Fruit fly (Drosophila melanogaster) whole organism, prepupa: ENCODE measurements around the gene CG7246.
A peak's percentile ranks its signal among the peaks of the same experiment; 100 is the strongest.

Experiments used
- CG10631 ChIP-seq: fragments of 200-800 bp; sonication (Bioruptor generic); optimal IDR thresholded peaks from 2 replicates; lab custom pipeline; 2016; ENCODE audit warnings: missing biosample characterization, missing genetic modification characterization
- CG11902 ChIP-seq: fragments of 200-800 bp; sonication (Bioruptor generic); optimal IDR thresholded peaks from 3 replicates; lab custom pipeline; 2016; ENCODE audit warnings: missing biosample characterization, missing genetic modification characterization
- CG15336 ChIP-seq: fragments of 200-800 bp; sonication (Bioruptor generic); IDR thresholded peaks from 2 replicates; pipeline ENCODE4 v1.3.6; 2022; ENCODE audit warnings: missing biosample characterization, missing genetic modification characterization
- CG16779 ChIP-seq: fragments of 200-800 bp; sonication (Bioruptor generic); optimal IDR thresholded peaks from 3 replicates; lab custom pipeline; 2017; ENCODE audit warnings: missing biosample characterization, mild to moderate bottlenecking, missing genetic modification characterization
- CG3032 ChIP-seq: fragments of 200-800 bp; optimal IDR thresholded peaks from 2 replicates; lab custom pipeline; 2019; ENCODE audit warnings: missing biosample characterization, mild to moderate bottlenecking, missing genetic modification characterization, moderate library complexity
- CG32006 ChIP-seq: fragments of 200-800 bp; sonication (Bioruptor generic); optimal IDR thresholded peaks from 3 replicates; lab custom pipeline; 2017; ENCODE audit warnings: missing biosample characterization, mild to moderate bottlenecking, missing genetic modification characterization
- CG34406 ChIP-seq: fragments of 200-800 bp; sonication (Bioruptor generic); optimal IDR thresholded peaks from 3 replicates; lab custom pipeline; 2016; ENCODE audit warnings: missing biosample characterization, missing genetic modification characterization
- CG3919 ChIP-seq: fragments of 200-800 bp; sonication (Bioruptor generic); optimal IDR thresholded peaks from 3 replicates; lab custom pipeline; 2016; ENCODE audit warnings: missing biosample characterization, missing genetic modification characterization
- CG4318 ChIP-seq: fragments of 200-800 bp; sonication (Bioruptor generic); optimal IDR thresholded peaks from 3 replicates; lab custom pipeline; 2017; ENCODE audit warnings: missing biosample characterization, mild to moderate bottlenecking, missing genetic modification characterization
- CG6163 ChIP-seq: fragments of 200-800 bp; sonication (Bioruptor generic); IDR thresholded peaks from 3 replicates; pipeline ENCODE4 v1.3.6; 2022; ENCODE audit warnings: missing biosample characterization, missing genetic modification characterization
- CG6276 ChIP-seq: fragments of 200-800 bp; sonication (Bioruptor generic); optimal IDR thresholded peaks from 2 replicates; lab custom pipeline; 2017; ENCODE audit warnings: missing biosample characterization, mild to moderate bottlenecking, missing genetic modification characterization
- CG6792 ChIP-seq: fragments of 200-800 bp; sonication (Bioruptor generic); optimal IDR thresholded peaks from 3 replicates; lab custom pipeline; 2016; ENCODE audit warnings: missing biosample characterization, missing genetic modification characterization
- CG6854 ChIP-seq: fragments of 200-800 bp; sonication (Bioruptor generic); optimal IDR thresholded peaks from 2 replicates; lab custom pipeline; 2017; ENCODE audit warnings: missing biosample characterization, mild to moderate bottlenecking, missing genetic modification characterization
- CG7368 ChIP-seq: fragments of 200-800 bp; sonication (Bioruptor generic); optimal IDR thresholded peaks from 3 replicates; lab custom pipeline; 2016; ENCODE audit warnings: missing biosample characterization, missing genetic modification characterization
- CG8119 ChIP-seq: fragments of 200-800 bp; sonication (Bioruptor generic); IDR thresholded peaks from 3 replicates; pipeline ENCODE4 v1.3.6; 2022; ENCODE audit warnings: missing biosample characterization, missing genetic modification characterization
- CG8319 ChIP-seq: fragments of 200-800 bp; sonication (Bioruptor generic); optimal IDR thresholded peaks from 3 replicates; lab custom pipeline; 2016; ENCODE audit warnings: missing biosample characterization, missing genetic modification characterization
- CG8632 ChIP-seq: fragments of 200-800 bp; sonication (Bioruptor generic); optimal IDR thresholded peaks from 3 replicates; lab custom pipeline; 2016; ENCODE audit warnings: missing biosample characterization, missing genetic modification characterization
- CG9139 ChIP-seq: fragments of 200-800 bp; sonication (Bioruptor generic); optimal IDR thresholded peaks from 3 replicates; lab custom pipeline; 2017; ENCODE audit warnings: missing biosample characterization, mild to moderate bottlenecking, missing genetic modification characterization
- Eip75B ChIP-seq: fragments of 200-800 bp; sonication (Bioruptor generic); optimal IDR thresholded peaks from 3 replicates; lab custom pipeline; 2016; ENCODE audit warnings: missing biosample characterization, missing genetic modification characterization
- Eip78C ChIP-seq: fragments of 200-800 bp; sonication (Bioruptor generic); peaks from one replicate; lab custom pipeline; 2016; ENCODE audit warnings: missing biosample characterization, missing genetic modification characterization
- Ets21C ChIP-seq: fragments of 200-800 bp; sonication (Bioruptor generic); optimal IDR thresholded peaks from 3 replicates; lab custom pipeline; 2016; ENCODE audit warnings: missing biosample characterization, missing genetic modification characterization
- Hr38 ChIP-seq: sonication (Bioruptor generic); optimal IDR thresholded peaks from 2 replicates; lab custom pipeline; 2016; ENCODE audit warnings: missing biosample characterization, missing genetic modification characterization
- Hr4 ChIP-seq: fragments of 200-800 bp; sonication (Bioruptor generic); optimal IDR thresholded peaks from 3 replicates; lab custom pipeline; 2016; ENCODE audit warnings: missing biosample characterization, missing genetic modification characterization
- Lpt ChIP-seq: fragments of 200-800 bp; sonication (Bioruptor generic); optimal IDR thresholded peaks from 3 replicates; lab custom pipeline; 2016; ENCODE audit warnings: missing biosample characterization, missing genetic modification characterization
- Met ChIP-seq: fragments of 200-800 bp; sonication (Bioruptor generic); optimal IDR thresholded peaks from 3 replicates; lab custom pipeline; 2016; ENCODE audit warnings: missing biosample characterization, missing genetic modification characterization
- Smox ChIP-seq: fragments of 200-800 bp; sonication (Bioruptor generic); optimal IDR thresholded peaks from 3 replicates; lab custom pipeline; 2016; ENCODE audit warnings: missing biosample characterization, missing genetic modification characterization
- Sox102F ChIP-seq: fragments of 200-800 bp; sonication (Bioruptor generic); optimal IDR thresholded peaks from 2 replicates; lab custom pipeline; 2016; ENCODE audit warnings: missing biosample characterization, mild to moderate bottlenecking, missing genetic modification characterization
- Sox14 ChIP-seq: fragments of 200-800 bp; sonication (Bioruptor generic); optimal IDR thresholded peaks from 3 replicates; lab custom pipeline; 2016; ENCODE audit warnings: missing biosample characterization, missing genetic modification characterization
- Sox15 ChIP-seq: fragments of 200-800 bp; sonication (Bioruptor generic); optimal IDR thresholded peaks from 3 replicates; lab custom pipeline; 2016; ENCODE audit warnings: missing biosample characterization, missing genetic modification characterization
- achi ChIP-seq: fragments of 200-800 bp; sonication (Bioruptor generic); optimal IDR thresholded peaks from 3 replicates; lab custom pipeline; 2016; ENCODE audit warnings: missing biosample characterization, missing genetic modification characterization
- acj6 ChIP-seq: fragments of 200-800 bp; sonication (Bioruptor generic); optimal IDR thresholded peaks from 3 replicates; lab custom pipeline; 2016; ENCODE audit warnings: missing biosample characterization, missing genetic modification characterization
- cyc ChIP-seq: fragments of 200-800 bp; sonication (Bioruptor generic); optimal IDR thresholded peaks from 3 replicates; lab custom pipeline; 2016; ENCODE audit warnings: missing biosample characterization, missing genetic modification characterization
- eg ChIP-seq: fragments of 200-800 bp; sonication (Bioruptor generic); IDR thresholded peaks from 3 replicates; pipeline ENCODE4 v1.3.6; 2022; ENCODE audit warnings: missing biosample characterization, missing genetic modification characterization
- esn ChIP-seq: fragments of 200-800 bp; sonication (Bioruptor generic); optimal IDR thresholded peaks from 2 replicates; lab custom pipeline; 2016; ENCODE audit warnings: missing biosample characterization, mild to moderate bottlenecking, missing genetic modification characterization, moderate library complexity
- fkh ChIP-seq: fragments of 200-800 bp; sonication (Bioruptor generic); optimal IDR thresholded peaks from 3 replicates; lab custom pipeline; 2017; ENCODE audit warnings: missing biosample characterization, mild to moderate bottlenecking, missing genetic modification characterization, moderate library complexity
- lz ChIP-seq: fragments of 200-800 bp; sonication (Bioruptor generic); optimal IDR thresholded peaks from 3 replicates; lab custom pipeline; 2016; ENCODE audit warnings: missing biosample characterization, missing genetic modification characterization
- net ChIP-seq: fragments of 200-800 bp; sonication (Bioruptor generic); optimal IDR thresholded peaks from 3 replicates; lab custom pipeline; 2016; ENCODE audit warnings: missing biosample characterization, missing genetic modification characterization
- pdm3 ChIP-seq: fragments of 200-800 bp; sonication (Bioruptor generic); optimal IDR thresholded peaks from 3 replicates; lab custom pipeline; 2016; ENCODE audit warnings: missing biosample characterization, missing genetic modification characterization
- salr ChIP-seq, 2 experiments: fragments of 200-800 bp; sonication (Bioruptor generic); optimal IDR thresholded peaks; 3 replicates each; lab custom pipeline; 2016 to 2018; ENCODE audit warnings: missing biosample characterization in 2 of 2, missing genetic modification characterization in 2 of 2, mild to moderate bottlenecking in 1 of 2
- spab ChIP-seq: fragments of 200-800 bp; sonication (Bioruptor generic); optimal IDR thresholded peaks from 2 replicates; lab custom pipeline; 2017; ENCODE audit warnings: missing biosample characterization, mild to moderate bottlenecking, missing genetic modification characterization, missing genetic modification reagents

The CG7246 gene

DNA sequence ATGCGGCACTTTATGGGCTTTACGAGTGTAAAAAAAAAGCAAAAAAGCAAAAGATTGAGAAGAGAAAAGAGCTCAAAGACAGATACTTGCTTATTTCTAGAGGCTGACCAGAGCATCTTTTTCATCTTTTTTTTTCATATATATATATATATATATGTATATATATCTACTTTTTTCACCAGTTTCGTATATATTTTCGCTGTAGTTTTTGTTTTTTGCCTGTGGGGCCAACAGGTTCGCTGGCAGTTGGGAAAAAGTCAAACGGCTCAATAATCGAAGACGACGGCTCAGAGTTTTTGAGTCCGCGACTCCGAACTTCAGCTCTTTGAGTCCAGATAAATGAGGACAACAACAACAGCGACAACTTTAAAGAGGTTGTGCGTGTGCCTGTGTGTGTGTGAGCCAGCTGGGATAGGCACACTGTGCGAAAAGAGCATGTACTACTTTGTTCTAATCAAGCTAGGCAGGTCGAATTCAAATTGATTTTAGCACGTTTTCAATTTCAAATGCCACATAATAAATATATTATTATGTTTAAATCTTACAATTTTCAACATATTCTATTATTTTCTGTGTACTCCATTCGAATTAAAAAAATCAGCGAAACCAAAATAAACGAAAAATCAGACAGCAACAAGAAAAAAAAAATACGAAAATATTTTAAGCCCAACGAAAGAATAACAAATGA lies 13.9 kb downstream of the CG7246 start (continued):
- TF ChIP-seq Sox14 (GFP tag; lab: Kevin White, UChicago), result peak; percentile 63
- peak; percentile 88 for TF ChIP-seq esn (GFP tag; lab: Kevin White, UChicago)
- TF ChIP-seq CG8119 (GFP tag; lab: Robert Waterston, UW), result peak; percentile 79
- peak; percentile 72 for TF ChIP-seq Eip75B (GFP tag; lab: Kevin White, UChicago)
- TF ChIP-seq CG9139 (GFP tag; lab: Kevin White, UChicago), result peak; percentile 42
- TF ChIP-seq CG6792 (GFP tag; lab: Kevin White, UChicago), result peak; percentile 85
- peak; percentile 63 for TF ChIP-seq spab
- peak; percentile 73 for TF ChIP-seq CG8319 (GFP tag; lab: Kevin White, UChicago)
- peak; percentile 82 for TF ChIP-seq CG7368
- no peak for TF ChIP-seq fkh (GFP tag; lab: Kevin White, UChicago)
- TF ChIP-seq Sox102F (GFP tag; lab: Kevin White, UChicago), result peak; percentile 80
- TF ChIP-seq CG6854, result peak; percentile 75
- peak; percentile 97 for TF ChIP-seq Eip78C (GFP tag; lab: Kevin White, UChicago)
- TF ChIP-seq net (GFP tag; lab: Kevin White, UChicago), result peak; percentile 84
- peak; percentile 82 for TF ChIP-seq acj6
- TF ChIP-seq CG15336 (GFP tag; lab: Robert Waterston, UW), result peak; percentile 84
- peak; percentile 74 for TF ChIP-seq lz (GFP tag; lab: Kevin White, UChicago)
- peak; percentile 77 for TF ChIP-seq CG6276 (GFP tag; lab: Kevin White, UChicago)
- peak; percentile 84 for TF ChIP-seq CG10631
- TF ChIP-seq CG4318 (GFP tag; lab: Kevin White, UChicago), result peak; percentile 62
- peak; percentile 77 for TF ChIP-seq pdm3 (GFP tag; lab: Kevin White, UChicago)
- TF ChIP-seq CG11902 (GFP tag; lab: Kevin White, UChicago), result peak; percentile 69
- TF ChIP-seq Hr38 (GFP tag; lab: Kevin White, UChicago), result no peak

DNA sequence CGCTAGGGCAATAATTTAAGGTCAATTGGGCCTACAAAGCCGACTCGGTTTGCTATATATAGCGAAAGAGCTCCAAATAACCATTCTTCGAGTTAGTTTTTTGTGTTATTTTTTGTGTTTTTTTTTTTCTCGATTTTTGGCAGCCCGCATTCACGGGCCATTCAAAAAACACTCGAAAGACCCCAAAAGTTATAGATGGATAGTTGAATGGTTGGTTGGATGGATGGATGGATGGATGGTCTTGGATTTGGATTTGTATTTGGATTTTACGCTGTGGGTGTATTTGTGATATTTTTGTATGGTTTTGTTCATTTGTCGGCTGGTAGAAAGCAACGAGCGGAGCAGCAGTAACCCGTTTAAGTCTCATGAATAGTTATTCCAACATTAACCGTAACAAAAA lies 16.8 kb downstream of the CG7246 start:
- TF ChIP-seq salr (GFP tag; optimal IDR thresholded peaks at IDR 0.05; lab: Kevin White, UChicago) (no peak), CG6163 (GFP tag; lab: Robert Waterston, UW) (no peak), Sox15 (GFP tag; lab: Kevin White, UChicago) (no peak), esn (GFP tag; lab: Kevin White, UChicago) (no peak), Sox14 (GFP tag; lab: Kevin White, UChicago) (no peak), lz (GFP tag; lab: Kevin White, UChicago) (no peak), CG9139 (GFP tag; lab: Kevin White, UChicago) (no peak), CG15336 (GFP tag; lab: Robert Waterston, UW) (no peak), spab (no peak), Ets21C (GFP tag; lab: Kevin White, UChicago) (no peak), pdm3 (GFP tag; lab: Kevin White, UChicago) (no peak), CG6276 (GFP tag; lab: Kevin White, UChicago) (no peak), CG3919 (GFP tag; lab: Kevin White, UChicago) (no peak), achi (GFP tag; lab: Kevin White, UChicago) (no peak), CG16779 (tag; lab: Kevin White, UChicago) (no peak), Eip75B (GFP tag; lab: Kevin White, UChicago) (no peak)

DNA sequence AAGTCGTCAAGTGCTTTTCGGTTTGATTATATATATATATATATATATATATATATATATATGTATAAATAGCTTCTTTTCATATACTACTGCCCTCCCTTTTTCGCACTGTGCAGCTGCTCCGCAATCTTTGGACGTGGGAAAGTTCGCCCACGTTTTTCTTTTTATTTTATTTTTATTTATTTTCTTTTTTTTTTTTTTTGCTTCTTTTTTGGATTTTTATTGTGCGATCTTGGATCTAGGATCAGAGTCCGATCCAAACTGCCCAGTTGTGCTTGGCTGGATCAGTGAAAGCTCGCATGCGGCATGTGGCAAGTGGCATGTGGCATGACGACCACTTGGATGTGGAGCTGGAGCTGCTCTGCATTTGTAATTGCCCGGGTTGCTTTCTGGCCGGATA lies 17.4 kb downstream of the CG7246 start:
- TF ChIP-seq Met (GFP tag; lab: Kevin White, UChicago) (no peak), Smox (GFP tag; lab: Kevin White, UChicago) (no peak), acj6 (no peak), CG32006 (peak; percentile 37), CG8119 (GFP tag; lab: Robert Waterston, UW) (peak; percentile 62), CG3919 (GFP tag; lab: Kevin White, UChicago) (no peak), achi (GFP tag; lab: Kevin White, UChicago) (no peak), salr (GFP tag; optimal IDR thresholded peaks at IDR 0.05; lab: Kevin White, UChicago) (no peak), Sox15 (GFP tag; lab: Kevin White, UChicago) (no peak), CG34406 (GFP tag; lab: Kevin White, UChicago) (peak; percentile 13), eg (peak; percentile 55; the same call in 1 of the 3 replicates), fkh (GFP tag; lab: Kevin White, UChicago) (no peak), Lpt (GFP tag; lab: Kevin White, UChicago) (no peak), Hr4 (peak; percentile 4), CG8632 (GFP tag; lab: Kevin White, UChicago) (no peak), CG3032 (no peak), cyc (GFP tag; lab: Kevin White, UChicago) (no peak)
